Fruit fly (Drosophila melanogaster) whole organism, embryonic: ENCODE results near the gene Kpc1.

Experiments used
- B-H2 ChIP-seq: fragments of 200-800 bp; sonication (Bioruptor generic); optimal IDR thresholded peaks from 2 replicates; lab custom pipeline; 2018; ENCODE audit warnings: missing biosample characterization, mild to moderate bottlenecking, missing genetic modification characterization
- CG10366 ChIP-seq: fragments of 200-800 bp; sonication (Bioruptor generic); IDR thresholded peaks from 2 replicates; pipeline ENCODE4 v1.3.6; 2022; ENCODE audit warnings: missing biosample characterization, missing genetic modification characterization
- CG10654 ChIP-seq: fragments of 200-800 bp; sonication (Bioruptor generic); optimal IDR thresholded peaks from 2 replicates; lab custom pipeline; 2016; ENCODE audit warnings: missing biosample characterization, missing genetic modification characterization
- CG11093 ChIP-seq: fragments of 200-800 bp; sonication (Bioruptor generic); IDR thresholded peaks from 3 replicates; pipeline ENCODE4 v1.3.6; 2022; ENCODE audit warnings: missing biosample characterization, missing genetic modification characterization
- CG11696 ChIP-seq: fragments of 200-800 bp; sonication (Bioruptor generic); IDR thresholded peaks from 2 replicates; pipeline ENCODE4 v1.3.6; 2022; ENCODE audit warnings: missing biosample characterization, missing genetic modification characterization
- CG12236 ChIP-seq: fragments of 200-800 bp; sonication (Bioruptor generic); optimal IDR thresholded peaks from 2 replicates; lab custom pipeline; 2016; ENCODE audit warnings: missing biosample characterization, missing genetic modification characterization
- CG12299 ChIP-seq: fragments of 200-800 bp; sonication (Bioruptor generic); optimal IDR thresholded peaks from 2 replicates; lab custom pipeline; 2018; ENCODE audit warnings: missing biosample characterization, mild to moderate bottlenecking, missing genetic modification characterization
- CG12744 ChIP-seq: fragments of 200-800 bp; sonication (Bioruptor generic); optimal IDR thresholded peaks from 2 replicates; lab custom pipeline; 2016; ENCODE audit warnings: missing biosample characterization, missing genetic modification characterization
- CG13624 ChIP-seq: fragments of 200-800 bp; sonication (Bioruptor generic); optimal IDR thresholded peaks from 2 replicates; lab custom pipeline; 2016; ENCODE audit warnings: missing biosample characterization, missing genetic modification characterization
- CG14014 ChIP-seq: fragments of 200-800 bp; sonication (Bioruptor generic); IDR thresholded peaks from 2 replicates; pipeline ENCODE4 v1.3.6; 2022; ENCODE audit warnings: missing biosample characterization, missing genetic modification characterization
- CG14050 ChIP-seq: fragments of 200-800 bp; sonication (Bioruptor generic); IDR thresholded peaks from 3 replicates; pipeline ENCODE4 v1.3.6; 2022; ENCODE audit warnings: missing biosample characterization, missing genetic modification characterization
- CG17802 ChIP-seq: fragments of 200-800 bp; sonication (Bioruptor generic); optimal IDR thresholded peaks from 2 replicates; lab custom pipeline; 2018; ENCODE audit warnings: missing biosample characterization, mild to moderate bottlenecking, missing genetic modification characterization, moderate library complexity
- CG17829 ChIP-seq: fragments of 200-800 bp; optimal IDR thresholded peaks from 2 replicates; lab custom pipeline; 2019; ENCODE audit warnings: missing biosample characterization, mild to moderate bottlenecking, missing genetic modification characterization, moderate library complexity
- CG33557 ChIP-seq: fragments of 200-800 bp; sonication (Bioruptor generic); optimal IDR thresholded peaks from 2 replicates; lab custom pipeline; 2019; ENCODE audit warnings: missing biosample characterization, mild to moderate bottlenecking, missing genetic modification characterization, moderate library complexity
- CG7786 ChIP-seq: fragments of 200-800 bp; sonication (Bioruptor generic); optimal IDR thresholded peaks from 2 replicates; lab custom pipeline; 2016; ENCODE audit warnings: missing biosample characterization, missing genetic modification characterization
- CG7928 ChIP-seq: fragments of 200-800 bp; sonication (Bioruptor generic); optimal IDR thresholded peaks from 2 replicates; lab custom pipeline; 2017; ENCODE audit warnings: missing biosample characterization, mild to moderate bottlenecking, missing genetic modification characterization
- Dad ChIP-seq: fragments of 200-800 bp; sonication (Bioruptor generic); optimal IDR thresholded peaks from 3 replicates; lab custom pipeline; 2016; ENCODE audit warnings: missing biosample characterization, missing genetic modification characterization
- Dll ChIP-seq: fragments of 200-800 bp; sonication (Bioruptor generic); IDR thresholded peaks from 4 replicates; pipeline ENCODE4 v1.3.6; 2022; ENCODE audit warnings: missing biosample characterization, missing genetic modification characterization; ENCODE audit not compliant: partially characterized antibody
- Doc3 ChIP-seq: fragments of 200-800 bp; sonication (Bioruptor generic); IDR thresholded peaks from 3 replicates; pipeline ENCODE4 v1.3.6; 2022; ENCODE audit warnings: missing biosample characterization, missing genetic modification characterization; ENCODE audit not compliant: partially characterized antibody
- Elba2 ChIP-seq: fragments of 200-800 bp; sonication (Bioruptor generic); optimal IDR thresholded peaks from 3 replicates; lab custom pipeline; 2016; ENCODE audit warnings: missing biosample characterization, missing genetic modification characterization
- Gsc ChIP-seq: fragments of 200-800 bp; sonication (Bioruptor generic); IDR thresholded peaks from 2 replicates; pipeline ENCODE4 v1.3.6; 2022; ENCODE audit warnings: missing biosample characterization, missing genetic modification characterization
- HLH3B ChIP-seq: fragments of 200-800 bp; sonication (Bioruptor generic); IDR thresholded peaks from 2 replicates; pipeline ENCODE4 v1.3.6; 2022; ENCODE audit warnings: missing biosample characterization, missing genetic modification characterization
- Oaz ChIP-seq: fragments of 200-800 bp; sonication (Bioruptor generic); IDR thresholded peaks from 2 replicates; pipeline ENCODE4 v1.3.6; 2022; ENCODE audit warnings: missing biosample characterization, missing genetic modification characterization
- ab ChIP-seq: fragments of 200-800 bp; sonication (Bioruptor generic); optimal IDR thresholded peaks from 2 replicates; lab custom pipeline; 2016; ENCODE audit warnings: missing biosample characterization, missing genetic modification characterization
- ap ChIP-seq: fragments of 200-800 bp; sonication (Bioruptor generic); IDR thresholded peaks from 2 replicates; pipeline ENCODE4 v1.3.6; 2022; ENCODE audit warnings: missing biosample characterization, missing genetic modification characterization
- ash1 ChIP-seq: fragments of 200-800 bp; sonication (Bioruptor generic); optimal IDR thresholded peaks from 2 replicates; lab custom pipeline; 2018; ENCODE audit warnings: missing biosample characterization, mild to moderate bottlenecking, missing genetic modification characterization
- ato ChIP-seq: fragments of 200-800 bp; sonication (Bioruptor generic); IDR thresholded peaks from 2 replicates; pipeline ENCODE4 v1.3.6; 2022; ENCODE audit warnings: missing biosample characterization, missing genetic modification characterization; ENCODE audit not compliant: partially characterized antibody
- bab2 ChIP-seq: fragments of 200-800 bp; sonication (Bioruptor generic); optimal IDR thresholded peaks from 2 replicates; lab custom pipeline; 2016; ENCODE audit warnings: missing biosample characterization, missing genetic modification characterization
- croc ChIP-seq: fragments of 200-800 bp; sonication (Bioruptor generic); conservative IDR thresholded peaks from 3 replicates; pipeline ENCODE4 v1.3.6; 2022; ENCODE audit warnings: missing biosample characterization, missing genetic modification characterization
- crp ChIP-seq, 2 experiments: fragments of 200-800 bp; sonication (Bioruptor generic); optimal IDR thresholded peaks; 2 replicates in 1 of 2; 3 replicates in 1 of 2; lab custom pipeline; 2017; ENCODE audit warnings: missing biosample characterization in 2 of 2, missing genetic modification characterization in 2 of 2, mild to moderate bottlenecking in 1 of 2, moderate library complexity in 1 of 2
- dysf ChIP-seq: fragments of 200-800 bp; sonication (Bioruptor generic); IDR thresholded peaks from 3 replicates; pipeline ENCODE4 v1.3.6; 2022; ENCODE audit warnings: missing biosample characterization, missing genetic modification characterization
- gce ChIP-seq: fragments of 200-800 bp; sonication (Bioruptor generic); IDR thresholded peaks from 3 replicates; pipeline ENCODE4 v1.3.6; 2022; ENCODE audit warnings: missing biosample characterization, missing genetic modification characterization
- hth ChIP-seq: fragments of >200 bp; optimal IDR thresholded peaks from 2 replicates; lab custom pipeline; 2017; ENCODE audit warnings: inconsistent platforms
- inv ChIP-seq: fragments of 200-800 bp; sonication (Bioruptor generic); IDR thresholded peaks from 2 replicates; pipeline ENCODE4 v1.3.6; 2022; ENCODE audit warnings: missing biosample characterization, missing genetic modification characterization; ENCODE audit not compliant: partially characterized antibody
- lilli ChIP-seq: fragments of 200-800 bp; sonication (Bioruptor generic); optimal IDR thresholded peaks from 3 replicates; lab custom pipeline; 2016; ENCODE audit warnings: missing biosample characterization, missing genetic modification characterization
- nau ChIP-seq: fragments of 200-800 bp; sonication (Bioruptor generic); optimal IDR thresholded peaks from 3 replicates; lab custom pipeline; 2017; ENCODE audit warnings: missing biosample characterization, mild to moderate bottlenecking, missing genetic modification characterization, missing genetic modification reagents
- nom ChIP-seq: fragments of 200-800 bp; sonication (Bioruptor generic); optimal IDR thresholded peaks from 2 replicates; lab custom pipeline; 2017; ENCODE audit warnings: missing biosample characterization, missing genetic modification characterization, mild to moderate bottlenecking, moderate library complexity, missing genetic modification reagents
- oc ChIP-seq: fragments of 200-800 bp; sonication (Bioruptor generic); optimal IDR thresholded peaks from 2 replicates; lab custom pipeline; 2018; ENCODE audit warnings: missing biosample characterization, mild to moderate bottlenecking, missing genetic modification characterization, moderate library complexity
- otp ChIP-seq: fragments of 200-800 bp; sonication (Bioruptor generic); IDR thresholded peaks from 3 replicates; pipeline ENCODE4, ENCODE4 v1.3.6; 2022; ENCODE audit warnings: missing biosample characterization, missing genetic modification characterization
- pan ChIP-seq, 4 experiments: fragments of >200 bp in 3 of 4; fragments of 200-800 bp in 1 of 4; sonication (Bioruptor generic) in 1 of 4; optimal IDR thresholded peaks in 3 of 4; IDR thresholded peaks in 1 of 4; 2 replicates each; pipeline versions ENCODE4 v1.3.6 to Lab custom; 2017 to 2022; ENCODE audit warnings: missing biosample characterization in 2 of 4, missing genetic modification characterization in 2 of 4, mixed read lengths in 1 of 4
- psq ChIP-seq: fragments of 200-800 bp; sonication (Bioruptor generic); optimal IDR thresholded peaks from 2 replicates; lab custom pipeline; 2017; ENCODE audit warnings: missing biosample characterization, missing genetic modification characterization
- rib ChIP-seq: fragments of 200-800 bp; sonication (Bioruptor generic); IDR thresholded peaks from 2 replicates; pipeline ENCODE4 v1.3.6; 2022; ENCODE audit warnings: missing biosample characterization, missing genetic modification characterization
- tap ChIP-seq: fragments of 200-800 bp; optimal IDR thresholded peaks from 3 replicates; lab custom pipeline; 2019; ENCODE audit warnings: missing biosample characterization, mild to moderate bottlenecking, missing genetic modification characterization, moderate library complexity
- tin ChIP-seq: fragments of 200-800 bp; sonication (Bioruptor generic); optimal IDR thresholded peaks from 3 replicates; lab custom pipeline; 2016; ENCODE audit warnings: missing biosample characterization, missing genetic modification characterization
- toy ChIP-seq: fragments of 200-800 bp; sonication (Bioruptor generic); IDR thresholded peaks from 2 replicates; pipeline ENCODE4 v1.3.6; 2022; ENCODE audit warnings: missing biosample characterization, missing genetic modification characterization
- unpg ChIP-seq: fragments of 200-800 bp; sonication (Bioruptor generic); optimal IDR thresholded peaks from 3 replicates; lab custom pipeline; 2018; ENCODE audit warnings: missing biosample characterization, mild to moderate bottlenecking, missing genetic modification characterization, moderate library complexity
- vfl ChIP-seq: fragments of 200-800 bp; sonication (Bioruptor generic); optimal IDR thresholded peaks from 2 replicates; lab custom pipeline; 2016; ENCODE audit warnings: missing biosample characterization, missing genetic modification characterization
- yki ChIP-seq: fragments of >200 bp; optimal IDR thresholded peaks from 3 replicates; lab custom pipeline; 2018

The Kpc1 gene

dm6 chr3R:15242186-15243045, 46.4 kb upstream of the Kpc1 start, which contains the start of the genes tefu and Hsc70-4 (continued):
- TF ChIP-seq rib (GFP tag; lab: Robert Waterston, UW): peak; percentile 81; the same call in 1 of the 2 replicates
- TF ChIP-seq Elba2 (GFP tag; lab: Kevin White, UChicago): peak; percentile 88
- TF ChIP-seq tin (GFP tag; lab: Kevin White, UChicago): peak; percentile 78
- no peak for TF ChIP-seq Dll (GFP tag; lab: Robert Waterston, UW)
- TF ChIP-seq CG7786 (GFP tag; lab: Kevin White, UChicago): peak; percentile 60
- peak; percentile 27 for TF ChIP-seq CG12299 (tag; lab: Kevin White, UChicago)
- TF ChIP-seq CG14050 (GFP tag; lab: Robert Waterston, UW): peak; percentile 53; the same call in 2 of the 3 replicates
- no peak for TF ChIP-seq hth (lab: Kevin White, UChicago)
- peak; percentile 81 for TF ChIP-seq CG10654
- peak; percentile 74 for TF ChIP-seq CG10366 (GFP tag; lab: Robert Waterston, UW)
- peak; percentile 64 for TF ChIP-seq nom (GFP tag; lab: Kevin White, UChicago)
- TF ChIP-seq ash1 (GFP tag; lab: Kevin White, UChicago): no peak
- peak; percentile 60; the same call in 1 of the 2 replicates for TF ChIP-seq Oaz (GFP tag; lab: Robert Waterston, UW)
- peak; percentile 58 for TF ChIP-seq CG11696 (GFP tag; lab: Robert Waterston, UW)
- TF ChIP-seq unpg: peak; percentile 62
- TF ChIP-seq oc: no peak
- TF ChIP-seq nau (GFP tag; lab: Kevin White, UChicago): no peak
- peak; percentile 50; the same call in 1 of the 3 replicates for TF ChIP-seq gce (GFP tag; lab: Robert Waterston, UW)
- peak; percentile 68; the same call in 1 of the 3 replicates for TF ChIP-seq otp (GFP tag; lab: Robert Waterston, UW)
- TF ChIP-seq lilli (GFP tag; lab: Kevin White, UChicago): peak; percentile 69
- TF ChIP-seq croc (GFP tag; lab: Robert Waterston, UW): peak; percentile 49; the same call in 2 of the 3 replicates
- peak; percentile 85 for TF ChIP-seq CG11093
- no peak for TF ChIP-seq yki
- peak; percentile 2 for TF ChIP-seq CG12236 (GFP tag; lab: Kevin White, UChicago)
- no peak for TF ChIP-seq Doc3
- TF ChIP-seq ap (GFP tag; lab: Robert Waterston, UW): peak; percentile 65; the same call in 1 of the 2 replicates
- TF ChIP-seq psq (GFP tag; lab: Kevin White, UChicago): no peak
- no peak for TF ChIP-seq tap
- TF ChIP-seq vfl (GFP tag; lab: Kevin White, UChicago): peak; percentile 71
- no peak for TF ChIP-seq toy (GFP tag; lab: Robert Waterston, UW)
- peak; percentile 42; the same call in 1 of the 2 replicates for TF ChIP-seq Gsc
- TF ChIP-seq crp (GFP tag; optimal IDR thresholded peaks at IDR 0.05; lab: Kevin White, UChicago): peak in 1 of 2 experiments; percentile 48
- TF ChIP-seq CG13624 (GFP tag; lab: Kevin White, UChicago): peak; percentile 48
- peak; percentile 68 for TF ChIP-seq Dad
- peak; percentile 97 for TF ChIP-seq CG17802 (tag; lab: Kevin White, UChicago)
- peak; percentile 40 for TF ChIP-seq CG33557 (GFP tag; lab: Kevin White, UChicago)
- TF ChIP-seq HLH3B (GFP tag; lab: Robert Waterston, UW): peak; percentile 65; the same call in 1 of the 2 replicates
- TF ChIP-seq ato (GFP tag; lab: Robert Waterston, UW): 0 out of 2 replicates have a peak, but pooled peaks have one; percentile 17
- TF ChIP-seq CG12744: peak; percentile 13
- TF ChIP-seq pan (optimal IDR thresholded peaks at IDR 0.05; lab: Kevin White, UChicago): no peak
- TF ChIP-seq pan (GFP tag; optimal IDR thresholded peaks at IDR 0.05 in 1 of 2, IDR thresholded peaks at IDR 0.05 in 1 of 2): peak in 1 of 2 experiments; percentile 76
- peak; percentile 64 for TF ChIP-seq B-H2 (GFP tag; lab: Kevin White, UChicago)
- TF ChIP-seq dysf: peak; percentile 85
- TF ChIP-seq CG17829: peak; percentile 73
- TF ChIP-seq ab (GFP tag; lab: Kevin White, UChicago): peak; percentile 77
- peak; percentile 61; the same call in 1 of the 2 replicates for TF ChIP-seq CG14014 (GFP tag; lab: Robert Waterston, UW)
- TF ChIP-seq bab2: peak; percentile 55
- TF ChIP-seq inv: no peak
- peak; percentile 75 for TF ChIP-seq CG7928
